Worm (Caenorhabditis elegans) whole organism, L1 larva: ENCODE measurements around the gene srbc-32.
A peak's percentile ranks its signal among the peaks of the same experiment; 100 is the strongest.

Experiments
- C04F5.9 ChIP-seq: sonication (generic microtip); optimal IDR thresholded peaks from 2 replicates; lab custom pipeline; 2016; ENCODE audit warnings: missing genetic modification characterization, missing compliant biosample characterization
- C16A3.4 ChIP-seq: fragments of 150-350 bp; optimal IDR thresholded peaks from 2 replicates; lab custom pipeline; 2014; ENCODE audit warnings: missing biosample characterization, missing genetic modification characterization
- Y116A8C.19 ChIP-seq: sonication (generic microtip); optimal IDR thresholded peaks from 2 replicates; lab custom pipeline; 2016; ENCODE audit warnings: missing compliant biosample characterization, missing genetic modification characterization, borderline replicate concordance
- ceh-8 ChIP-seq: fragments of 200-800 bp; sonication (Bioruptor generic); optimal IDR thresholded peaks from 2 replicates; lab custom pipeline; 2018; ENCODE audit warnings: mild to moderate bottlenecking, missing genetic modification characterization, moderate library complexity, missing compliant biosample characterization
- ceh-90 ChIP-seq: sonication (generic microtip); optimal IDR thresholded peaks from 2 replicates; lab custom pipeline; 2016; ENCODE audit warnings: missing genetic modification characterization, missing compliant biosample characterization
- efl-1 ChIP-seq, 4 experiments: fragments of 150-350 bp; optimal IDR thresholded peaks in 3 of 4; peaks in 1 of 4; 1 replicate in 1 of 4; 2 replicates in 3 of 4; lab custom pipeline; 2014; ENCODE audit warnings: missing biosample characterization in 2 of 4, missing genetic modification characterization in 2 of 4, missing genetic modification reagents in 2 of 4
- efl-3 ChIP-seq: fragments of 200-800 bp; sonication (Bioruptor generic); optimal IDR thresholded peaks from 2 replicates; lab custom pipeline; 2018; ENCODE audit warnings: mild to moderate bottlenecking, missing genetic modification characterization, missing compliant biosample characterization
- egl-27 ChIP-seq, 2 experiments: fragments of 150-350 bp in 1 of 2; sonication (generic microtip); optimal IDR thresholded peaks; 3 replicates each; lab custom pipeline; 2017 to 2018; ENCODE audit warnings: missing biosample characterization in 2 of 2, missing genetic modification characterization in 2 of 2, missing genetic modification reagents in 2 of 2
- elt-2 ChIP-seq: sonication (generic microtip); optimal IDR thresholded peaks from 2 replicates; lab custom pipeline; 2016; ENCODE audit warnings: missing genetic modification characterization, mild to moderate bottlenecking, inconsistent platforms, missing compliant biosample characterization, missing genetic modification reagents
- elt-3 ChIP-seq, 6 experiments: fragments of 150-350 bp in 1 of 6; sonication (generic microtip); optimal IDR thresholded peaks; 2 replicates each; lab custom pipeline; 2017 to 2018; ENCODE audit warnings: missing biosample characterization in 6 of 6, missing genetic modification characterization in 6 of 6, inconsistent platforms in 1 of 6
- fkh-10 ChIP-seq: sonication (generic microtip); optimal IDR thresholded peaks from 2 replicates; lab custom pipeline; 2017; ENCODE audit warnings: missing biosample characterization, missing genetic modification reagents, missing genetic modification characterization
- grh-1 ChIP-seq: fragments of 200-800 bp; sonication (Bioruptor generic); IDR thresholded peaks from 2 replicates; pipeline ENCODE4 v1.3.6; 2022; ENCODE audit warnings: missing genetic modification reagents, missing genetic modification characterization, missing compliant biosample characterization
- hlh-4 ChIP-seq: sonication (generic microtip); optimal IDR thresholded peaks from 2 replicates; lab custom pipeline; 2016; ENCODE audit warnings: mild to moderate bottlenecking, missing genetic modification characterization, missing compliant biosample characterization
- hpl-2 ChIP-seq: fragments of 150-350 bp; optimal IDR thresholded peaks from 2 replicates; lab custom pipeline; 2014; ENCODE audit warnings: missing biosample characterization, missing genetic modification reagents, missing genetic modification characterization
- irx-1 ChIP-seq: sonication (generic microtip); optimal IDR thresholded peaks from 2 replicates; lab custom pipeline; 2016; ENCODE audit warnings: missing genetic modification characterization, missing compliant biosample characterization
- isw-1 ChIP-seq: fragments of 200-800 bp; sonication (Bioruptor generic); IDR thresholded peaks from 2 replicates; pipeline ENCODE4 v1.3.6; 2022; ENCODE audit warnings: missing genetic modification characterization, missing compliant biosample characterization
- lin-13 ChIP-seq: fragments of 150-350 bp; optimal IDR thresholded peaks from 2 replicates; lab custom pipeline; 2014; ENCODE audit warnings: missing biosample characterization, missing genetic modification reagents, missing genetic modification characterization
- lsy-2 ChIP-seq, 2 experiments: fragments of 150-350 bp; optimal IDR thresholded peaks; 2 replicates each; lab custom pipeline; 2014; ENCODE audit warnings: missing biosample characterization in 2 of 2, missing genetic modification characterization in 2 of 2
- mab-9 ChIP-seq: fragments of 200-800 bp; sonication (Bioruptor generic); IDR thresholded peaks from 2 replicates; pipeline ENCODE4 v1.3.6; 2022; ENCODE audit warnings: missing genetic modification reagents, missing genetic modification characterization, missing compliant biosample characterization
- nhr-11 ChIP-seq: fragments of 150-350 bp; optimal IDR thresholded peaks from 2 replicates; lab custom pipeline; 2014; ENCODE audit warnings: missing biosample characterization, missing genetic modification characterization
- nhr-28 ChIP-seq: fragments of 150-350 bp; optimal IDR thresholded peaks from 2 replicates; lab custom pipeline; 2014; ENCODE audit warnings: missing biosample characterization, missing genetic modification characterization
- nhr-76 ChIP-seq: sonication (generic microtip); optimal IDR thresholded peaks from 2 replicates; lab custom pipeline; 2017; ENCODE audit warnings: missing biosample characterization, missing genetic modification characterization
- nhr-85 ChIP-seq: sonication (generic microtip); peaks from one replicate; lab custom pipeline; 2016; ENCODE audit warnings: missing genetic modification characterization, inconsistent platforms, missing compliant biosample characterization
- nhr-90 ChIP-seq: sonication (generic microtip); optimal IDR thresholded peaks from 2 replicates; lab custom pipeline; 2016; ENCODE audit warnings: mild to moderate bottlenecking, missing genetic modification characterization, missing compliant biosample characterization; ENCODE audit not compliant: poor library complexity
- pag-3 ChIP-seq: sonication (generic microtip); optimal IDR thresholded peaks from 2 replicates; lab custom pipeline; 2017; ENCODE audit warnings: missing genetic modification characterization, mild to moderate bottlenecking, missing compliant biosample characterization, antibody characterized with exemption, borderline replicate concordance; ENCODE audit not compliant: insufficient read depth
- rnt-1 ChIP-seq: sonication (generic microtip); optimal IDR thresholded peaks from 2 replicates; lab custom pipeline; 2016; ENCODE audit warnings: mild to moderate bottlenecking, missing genetic modification characterization, moderate library complexity, missing compliant biosample characterization
- snpc-4 ChIP-seq: fragments of 150-350 bp; optimal IDR thresholded peaks from 2 replicates; lab custom pipeline; 2014; ENCODE audit warnings: missing biosample characterization, missing genetic modification characterization
- sptf-1 ChIP-seq: fragments of 150-350 bp; optimal IDR thresholded peaks from 2 replicates; lab custom pipeline; 2014; ENCODE audit warnings: missing biosample characterization, missing genetic modification characterization
- sup-37 ChIP-seq: fragments of 200-800 bp; sonication (Bioruptor generic); optimal IDR thresholded peaks from 2 replicates; lab custom pipeline; 2018; ENCODE audit warnings: mild to moderate bottlenecking, missing genetic modification characterization, missing compliant biosample characterization
- swsn-7 ChIP-seq: sonication (generic microtip); optimal IDR thresholded peaks from 2 replicates; lab custom pipeline; 2016; ENCODE audit warnings: missing genetic modification characterization, missing compliant biosample characterization
- tbx-2 ChIP-seq: sonication (generic microtip); optimal IDR thresholded peaks from 2 replicates; lab custom pipeline; 2016; ENCODE audit warnings: missing genetic modification characterization, missing compliant biosample characterization
- tlp-1 ChIP-seq: fragments of 150-350 bp; optimal IDR thresholded peaks from 2 replicates; lab custom pipeline; 2014; ENCODE audit warnings: missing biosample characterization, missing genetic modification characterization
- unc-98 ChIP-seq: fragments of 200-800 bp; sonication (Bioruptor generic); IDR thresholded peaks from 2 replicates; pipeline ENCODE4 v1.3.6; 2022; ENCODE audit warnings: missing genetic modification characterization, missing compliant biosample characterization
- zag-1 ChIP-seq: fragments of 150-350 bp; optimal IDR thresholded peaks from 2 replicates; lab custom pipeline; 2014; ENCODE audit warnings: missing biosample characterization, missing genetic modification characterization
- ztf-11 ChIP-seq, 2 experiments: sonication (generic microtip); optimal IDR thresholded peaks; 2 replicates each; lab custom pipeline; 2016 to 2017; ENCODE audit warnings: missing genetic modification characterization in 2 of 2, missing biosample characterization in 1 of 2, missing compliant biosample characterization in 1 of 2

srbc-32 gene

ce11 chrV:3523262-3523661 is 36.5 kb upstream of the srbc-32 start, which contains the start of gene irg-1:
Gene irg-1 (plus strand): TSS chrV:3523587.
- TF ChIP-seq elt-2 (tag; lab: Kevin White, UChicago) (peak; percentile 37), nhr-85 (tag; lab: Kevin White, UChicago) (no peak)

- TF ChIP-seq irx-1 (tag; lab: Kevin White, UChicago) (no peak), hlh-4 (tag; lab: Kevin White, UChicago) (no peak), unc-98 (GFP tag; lab: Robert Waterston, UW) (no peak), sup-37 (GFP tag; lab: Kevin White, UChicago) (no peak), ceh-90 (tag; lab: Kevin White, UChicago) (no peak)
Measured at ce11 chrV:3517889-3518288, 31.1 kb upstream of the srbc-32 start, which contains the start of gene str-227. Gene str-227 (plus strand): TSS chrV:3518189.

- TF ChIP-seq Y116A8C.19 (tag; lab: Kevin White, UChicago) (no peak), hpl-2 (GFP tag; lab: Kevin White, UChicago) (no peak), nhr-11 (tag; lab: Kevin White, UChicago) (no peak), snpc-4 (no peak), mab-9 (GFP tag; lab: Robert Waterston, UW) (no peak), efl-3 (no peak), nhr-85 (tag; lab: Kevin White, UChicago) (no peak), sptf-1 (tag; lab: Kevin White, UChicago) (no peak), pag-3 (tag; lab: Kevin White, UChicago) (no peak), egl-27 (tag; optimal IDR thresholded peaks at IDR 0.05; lab: Kevin White, UChicago) (no peak), elt-2 (tag; lab: Kevin White, UChicago) (no peak), grh-1 (GFP tag; lab: Robert Waterston, UW) (no peak), efl-1 (optimal IDR thresholded peaks at IDR 0.05; lab: Kevin White, UChicago) (no peak), efl-1 (GFP tag; optimal IDR thresholded peaks at IDR 0.05 in 1 of 2; lab: Kevin White, UChicago) (no peak), nhr-90 (no peak), lin-13 (no peak), hlh-4 (tag; lab: Kevin White, UChicago) (no peak), swsn-7 (no peak), zag-1 (tag; lab: Kevin White, UChicago) (no peak), tbx-2 (tag; lab: Kevin White, UChicago) (no peak)
Measured at ce11 chrV:3512381-3512780, 25.6 kb upstream of the srbc-32 start, which contains the start of gene str-226. Gene str-226 (plus strand): TSS chrV:3512681.

- TF ChIP-seq C04F5.9, result no peak
- no peak for TF ChIP-seq elt-3 (tag; optimal IDR thresholded peaks at IDR 0.05; lab: Kevin White, UChicago)
- TF ChIP-seq isw-1, result no peak
- TF ChIP-seq ceh-8 (GFP tag; lab: Kevin White, UChicago), result no peak
- no peak for TF ChIP-seq nhr-28
- TF ChIP-seq hlh-4 (tag; lab: Kevin White, UChicago), result no peak
- no peak for TF ChIP-seq lin-13
- no peak for TF ChIP-seq nhr-76 (tag; lab: Kevin White, UChicago)
- no peak for TF ChIP-seq C16A3.4 (tag; lab: Kevin White, UChicago)
- no peak for TF ChIP-seq lsy-2 (tag; optimal IDR thresholded peaks at IDR 0.05; lab: Kevin White, UChicago)
- TF ChIP-seq fkh-10 (GFP tag; lab: Kevin White, UChicago), result no peak
- TF ChIP-seq ztf-11 (tag; optimal IDR thresholded peaks at IDR 0.05; lab: Kevin White, UChicago), result no peak
- no peak for TF ChIP-seq rnt-1 (tag; lab: Kevin White, UChicago)
Measured at ce11 chrV:3509878-3510277, 23.1 kb upstream of the srbc-32 start, which contains the start of gene str-228. Gene str-228 (plus strand): TSS chrV:3510178.

ce11 chrV:3507691-3508090 is 20.9 kb upstream of the srbc-32 start, which contains the start of gene str-225:
Gene str-225 (plus strand): TSS chrV:3507822.
- TF ChIP-seq tlp-1 (tag; lab: Kevin White, UChicago), result no peak
